Fruit fly (Drosophila melanogaster) whole organism, prepupa: ENCODE measurements around the gene CG31917.

Source experiments
- Blimp-1 ChIP-seq: fragments of 200-800 bp; sonication (Bioruptor generic); optimal IDR thresholded peaks from 3 replicates; lab custom pipeline; 2017; ENCODE audit warnings: missing biosample characterization, missing genetic modification characterization, mild to moderate bottlenecking, moderate library complexity, missing genetic modification reagents
- CG10669 ChIP-seq: fragments of 200-800 bp; sonication (Bioruptor generic); optimal IDR thresholded peaks from 3 replicates; lab custom pipeline; 2018; ENCODE audit warnings: missing biosample characterization, mild to moderate bottlenecking, missing genetic modification characterization, moderate library complexity
- CG11762 ChIP-seq: fragments of 200-800 bp; sonication (Bioruptor generic); optimal IDR thresholded peaks from 3 replicates; lab custom pipeline; 2016; ENCODE audit warnings: missing biosample characterization, missing genetic modification characterization; ENCODE audit not compliant: insufficient read depth
- CG11902 ChIP-seq: fragments of 200-800 bp; sonication (Bioruptor generic); optimal IDR thresholded peaks from 3 replicates; lab custom pipeline; 2016; ENCODE audit warnings: missing biosample characterization, missing genetic modification characterization
- CG15336 ChIP-seq: fragments of 200-800 bp; sonication (Bioruptor generic); IDR thresholded peaks from 2 replicates; pipeline ENCODE4 v1.3.6; 2022; ENCODE audit warnings: missing biosample characterization, missing genetic modification characterization
- CG1621 ChIP-seq: fragments of 200-800 bp; sonication (Bioruptor generic); optimal IDR thresholded peaks from 3 replicates; lab custom pipeline; 2018; ENCODE audit warnings: missing biosample characterization, mild to moderate bottlenecking, missing genetic modification characterization
- CG16779 ChIP-seq: fragments of 200-800 bp; sonication (Bioruptor generic); optimal IDR thresholded peaks from 3 replicates; lab custom pipeline; 2017; ENCODE audit warnings: missing biosample characterization, mild to moderate bottlenecking, missing genetic modification characterization
- CG3032 ChIP-seq: fragments of 200-800 bp; optimal IDR thresholded peaks from 2 replicates; lab custom pipeline; 2019; ENCODE audit warnings: missing biosample characterization, mild to moderate bottlenecking, missing genetic modification characterization, moderate library complexity
- CG31627 ChIP-seq: fragments of 200-800 bp; sonication (Bioruptor generic); optimal IDR thresholded peaks from 3 replicates; lab custom pipeline; 2016; ENCODE audit warnings: missing biosample characterization, missing genetic modification characterization
- CG32006 ChIP-seq: fragments of 200-800 bp; sonication (Bioruptor generic); optimal IDR thresholded peaks from 3 replicates; lab custom pipeline; 2017; ENCODE audit warnings: missing biosample characterization, mild to moderate bottlenecking, missing genetic modification characterization
- CG34406 ChIP-seq: fragments of 200-800 bp; sonication (Bioruptor generic); optimal IDR thresholded peaks from 3 replicates; lab custom pipeline; 2016; ENCODE audit warnings: missing biosample characterization, missing genetic modification characterization
- CG4318 ChIP-seq: fragments of 200-800 bp; sonication (Bioruptor generic); optimal IDR thresholded peaks from 3 replicates; lab custom pipeline; 2017; ENCODE audit warnings: missing biosample characterization, mild to moderate bottlenecking, missing genetic modification characterization
- CG6163 ChIP-seq: fragments of 200-800 bp; sonication (Bioruptor generic); IDR thresholded peaks from 3 replicates; pipeline ENCODE4 v1.3.6; 2022; ENCODE audit warnings: missing biosample characterization, missing genetic modification characterization
- CG6276 ChIP-seq: fragments of 200-800 bp; sonication (Bioruptor generic); optimal IDR thresholded peaks from 2 replicates; lab custom pipeline; 2017; ENCODE audit warnings: missing biosample characterization, mild to moderate bottlenecking, missing genetic modification characterization
- CG7368 ChIP-seq: fragments of 200-800 bp; sonication (Bioruptor generic); optimal IDR thresholded peaks from 3 replicates; lab custom pipeline; 2016; ENCODE audit warnings: missing biosample characterization, missing genetic modification characterization
- CG8119 ChIP-seq: fragments of 200-800 bp; sonication (Bioruptor generic); IDR thresholded peaks from 3 replicates; pipeline ENCODE4 v1.3.6; 2022; ENCODE audit warnings: missing biosample characterization, missing genetic modification characterization
- CG8319 ChIP-seq: fragments of 200-800 bp; sonication (Bioruptor generic); optimal IDR thresholded peaks from 3 replicates; lab custom pipeline; 2016; ENCODE audit warnings: missing biosample characterization, missing genetic modification characterization
- CG8632 ChIP-seq: fragments of 200-800 bp; sonication (Bioruptor generic); optimal IDR thresholded peaks from 3 replicates; lab custom pipeline; 2016; ENCODE audit warnings: missing biosample characterization, missing genetic modification characterization
- CG9139 ChIP-seq: fragments of 200-800 bp; sonication (Bioruptor generic); optimal IDR thresholded peaks from 3 replicates; lab custom pipeline; 2017; ENCODE audit warnings: missing biosample characterization, mild to moderate bottlenecking, missing genetic modification characterization
- Eip75B ChIP-seq: fragments of 200-800 bp; sonication (Bioruptor generic); optimal IDR thresholded peaks from 3 replicates; lab custom pipeline; 2016; ENCODE audit warnings: missing biosample characterization, missing genetic modification characterization
- Eip78C ChIP-seq: fragments of 200-800 bp; sonication (Bioruptor generic); peaks from one replicate; lab custom pipeline; 2016; ENCODE audit warnings: missing biosample characterization, missing genetic modification characterization
- Eip93F ChIP-seq: fragments of 200-800 bp; sonication (Bioruptor generic); optimal IDR thresholded peaks from 2 replicates; lab custom pipeline; 2016; ENCODE audit warnings: missing biosample characterization, mild to moderate bottlenecking, missing genetic modification characterization
- Ets21C ChIP-seq: fragments of 200-800 bp; sonication (Bioruptor generic); optimal IDR thresholded peaks from 3 replicates; lab custom pipeline; 2016; ENCODE audit warnings: missing biosample characterization, missing genetic modification characterization
- Gug ChIP-seq: fragments of 200-800 bp; sonication (Bioruptor generic); IDR thresholded peaks from 2 replicates; pipeline ENCODE4 v1.3.6; 2022; ENCODE audit warnings: missing biosample characterization, missing genetic modification characterization
- Hr38 ChIP-seq: sonication (Bioruptor generic); optimal IDR thresholded peaks from 2 replicates; lab custom pipeline; 2016; ENCODE audit warnings: missing biosample characterization, missing genetic modification characterization
- Hr4 ChIP-seq: fragments of 200-800 bp; sonication (Bioruptor generic); optimal IDR thresholded peaks from 3 replicates; lab custom pipeline; 2016; ENCODE audit warnings: missing biosample characterization, missing genetic modification characterization
- Lpt ChIP-seq: fragments of 200-800 bp; sonication (Bioruptor generic); optimal IDR thresholded peaks from 3 replicates; lab custom pipeline; 2016; ENCODE audit warnings: missing biosample characterization, missing genetic modification characterization
- OdsH ChIP-seq: fragments of 200-800 bp; sonication (Bioruptor generic); optimal IDR thresholded peaks from 3 replicates; lab custom pipeline; 2016; ENCODE audit warnings: missing biosample characterization, missing genetic modification characterization
- Smox ChIP-seq: fragments of 200-800 bp; sonication (Bioruptor generic); optimal IDR thresholded peaks from 3 replicates; lab custom pipeline; 2016; ENCODE audit warnings: missing biosample characterization, missing genetic modification characterization
- Sox102F ChIP-seq: fragments of 200-800 bp; sonication (Bioruptor generic); optimal IDR thresholded peaks from 2 replicates; lab custom pipeline; 2016; ENCODE audit warnings: missing biosample characterization, mild to moderate bottlenecking, missing genetic modification characterization
- Sox15 ChIP-seq: fragments of 200-800 bp; sonication (Bioruptor generic); optimal IDR thresholded peaks from 3 replicates; lab custom pipeline; 2016; ENCODE audit warnings: missing biosample characterization, missing genetic modification characterization
- achi ChIP-seq: fragments of 200-800 bp; sonication (Bioruptor generic); optimal IDR thresholded peaks from 3 replicates; lab custom pipeline; 2016; ENCODE audit warnings: missing biosample characterization, missing genetic modification characterization
- acj6 ChIP-seq: fragments of 200-800 bp; sonication (Bioruptor generic); optimal IDR thresholded peaks from 3 replicates; lab custom pipeline; 2016; ENCODE audit warnings: missing biosample characterization, missing genetic modification characterization
- cyc ChIP-seq: fragments of 200-800 bp; sonication (Bioruptor generic); optimal IDR thresholded peaks from 3 replicates; lab custom pipeline; 2016; ENCODE audit warnings: missing biosample characterization, missing genetic modification characterization
- dac ChIP-seq: fragments of 200-800 bp; sonication (Bioruptor generic); optimal IDR thresholded peaks from 2 replicates; lab custom pipeline; 2017; ENCODE audit warnings: missing biosample characterization, mild to moderate bottlenecking, missing genetic modification characterization
- dsx ChIP-seq: fragments of 200-800 bp; optimal IDR thresholded peaks from 3 replicates; lab custom pipeline; 2019; ENCODE audit warnings: missing biosample characterization, mild to moderate bottlenecking, missing genetic modification characterization, moderate library complexity; ENCODE audit not compliant: poor library complexity, severe bottlenecking
- eg ChIP-seq: fragments of 200-800 bp; sonication (Bioruptor generic); IDR thresholded peaks from 3 replicates; pipeline ENCODE4 v1.3.6; 2022; ENCODE audit warnings: missing biosample characterization, missing genetic modification characterization
- esn ChIP-seq: fragments of 200-800 bp; sonication (Bioruptor generic); optimal IDR thresholded peaks from 2 replicates; lab custom pipeline; 2016; ENCODE audit warnings: missing biosample characterization, mild to moderate bottlenecking, missing genetic modification characterization, moderate library complexity
- fd59A ChIP-seq: fragments of 200-800 bp; sonication (Bioruptor generic); optimal IDR thresholded peaks from 2 replicates; lab custom pipeline; 2017; ENCODE audit warnings: missing biosample characterization, mild to moderate bottlenecking, missing genetic modification characterization, missing genetic modification reagents
- fd85E ChIP-seq: fragments of 200-800 bp; sonication (Bioruptor generic); optimal IDR thresholded peaks from 3 replicates; lab custom pipeline; 2016; ENCODE audit warnings: missing biosample characterization, missing genetic modification characterization
- fkh ChIP-seq: fragments of 200-800 bp; sonication (Bioruptor generic); optimal IDR thresholded peaks from 3 replicates; lab custom pipeline; 2017; ENCODE audit warnings: missing biosample characterization, mild to moderate bottlenecking, missing genetic modification characterization, moderate library complexity
- lz ChIP-seq: fragments of 200-800 bp; sonication (Bioruptor generic); optimal IDR thresholded peaks from 3 replicates; lab custom pipeline; 2016; ENCODE audit warnings: missing biosample characterization, missing genetic modification characterization
- net ChIP-seq: fragments of 200-800 bp; sonication (Bioruptor generic); optimal IDR thresholded peaks from 3 replicates; lab custom pipeline; 2016; ENCODE audit warnings: missing biosample characterization, missing genetic modification characterization
- salr ChIP-seq, 2 experiments: fragments of 200-800 bp; sonication (Bioruptor generic); optimal IDR thresholded peaks; 3 replicates each; lab custom pipeline; 2016 to 2018; ENCODE audit warnings: missing biosample characterization in 2 of 2, missing genetic modification characterization in 2 of 2, mild to moderate bottlenecking in 1 of 2
- spab ChIP-seq: fragments of 200-800 bp; sonication (Bioruptor generic); optimal IDR thresholded peaks from 2 replicates; lab custom pipeline; 2017; ENCODE audit warnings: missing biosample characterization, mild to moderate bottlenecking, missing genetic modification characterization, missing genetic modification reagents
- svp ChIP-seq: fragments of 200-800 bp; sonication (Bioruptor generic); peaks from one replicate; lab custom pipeline; 2016; ENCODE audit warnings: missing biosample characterization, missing genetic modification characterization
- topi ChIP-seq: fragments of 200-800 bp; sonication (Bioruptor generic); optimal IDR thresholded peaks from 3 replicates; lab custom pipeline; 2016; ENCODE audit warnings: missing biosample characterization, missing genetic modification characterization
- vri ChIP-seq: fragments of 200-800 bp; sonication (Bioruptor generic); optimal IDR thresholded peaks from 3 replicates; lab custom pipeline; 2016; ENCODE audit warnings: missing biosample characterization, mild to moderate bottlenecking, missing genetic modification characterization

The CG31917 gene

DNA sequence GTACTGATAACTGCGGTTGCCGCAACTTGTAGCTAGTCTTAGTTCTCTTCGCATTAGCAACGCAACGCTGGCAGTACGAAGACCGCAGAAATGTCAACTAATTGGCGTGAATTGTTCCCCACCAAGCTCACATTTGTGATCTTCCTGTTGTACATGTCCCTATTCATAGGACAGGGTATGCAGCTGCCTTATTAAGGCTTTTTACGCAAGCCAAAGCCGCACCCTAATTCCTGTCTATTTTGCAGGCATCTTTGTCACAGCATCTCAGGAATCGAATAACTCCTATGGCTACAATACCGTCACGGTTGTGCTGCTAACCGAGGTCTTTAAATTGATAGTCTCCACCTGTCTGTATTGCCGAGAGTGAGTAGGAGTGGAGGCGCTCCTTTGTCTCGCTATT is 42.4 kb upstream of the CG31917 start, which contains the start of gene eIF3h:
Gene eIF3h (minus strand): TSS at position 101 of the 400 bp plus-strand sequence.
- TF ChIP-seq Hr4 (GFP tag; lab: Kevin White, UChicago), result no peak
- TF ChIP-seq CG9139, result no peak
- no peak for TF ChIP-seq spab (GFP tag; lab: Kevin White, UChicago)
- no peak for TF ChIP-seq CG8119
- no peak for TF ChIP-seq cyc (GFP tag; lab: Kevin White, UChicago)
- no peak for TF ChIP-seq salr (GFP tag; optimal IDR thresholded peaks at IDR 0.05; lab: Kevin White, UChicago)
- TF ChIP-seq CG8319 (GFP tag; lab: Kevin White, UChicago), result no peak
- no peak for TF ChIP-seq OdsH
- TF ChIP-seq Hr38, result no peak
- TF ChIP-seq vri, result no peak
- no peak for TF ChIP-seq Gug (GFP tag; lab: Robert Waterston, UW)
- no peak for TF ChIP-seq Lpt (GFP tag; lab: Kevin White, UChicago)
- no peak for TF ChIP-seq fkh

- TF ChIP-seq fd85E (GFP tag; lab: Kevin White, UChicago), result peak; percentile 76
- peak; percentile 75 for TF ChIP-seq spab (GFP tag; lab: Kevin White, UChicago)
- TF ChIP-seq CG16779 (tag; lab: Kevin White, UChicago), result peak; percentile 58
- TF ChIP-seq CG8119, result peak; percentile 87
- peak; percentile 82 for TF ChIP-seq Ets21C
- TF ChIP-seq Eip78C (GFP tag; lab: Kevin White, UChicago), result peak; percentile 95
- peak; percentile 51 for TF ChIP-seq CG9139
- TF ChIP-seq CG11762 (GFP tag; lab: Kevin White, UChicago), result peak; percentile 75
- peak; percentile 80 for TF ChIP-seq CG1621 (tag; lab: Kevin White, UChicago)
- peak; percentile 48 for TF ChIP-seq Blimp-1 (GFP tag; lab: Kevin White, UChicago)
- TF ChIP-seq net (GFP tag; lab: Kevin White, UChicago), result peak; percentile 90
- peak; percentile 86 for TF ChIP-seq achi (GFP tag; lab: Kevin White, UChicago)
- TF ChIP-seq svp, result peak; percentile 93
- peak; percentile 89 for TF ChIP-seq CG31627 (GFP tag; lab: Kevin White, UChicago)
- TF ChIP-seq Sox102F (GFP tag; lab: Kevin White, UChicago), result peak; percentile 86
- peak; percentile 79 for TF ChIP-seq Lpt (GFP tag; lab: Kevin White, UChicago)
- peak; percentile 92 for TF ChIP-seq esn (GFP tag; lab: Kevin White, UChicago)
- peak; percentile 80 for TF ChIP-seq dac
- TF ChIP-seq Eip75B (GFP tag; lab: Kevin White, UChicago), result peak; percentile 83
- peak; percentile 83 for TF ChIP-seq CG7368 (GFP tag; lab: Kevin White, UChicago)
- peak; percentile 84 for TF ChIP-seq Smox (GFP tag; lab: Kevin White, UChicago)
- TF ChIP-seq CG8319 (GFP tag; lab: Kevin White, UChicago), result peak; percentile 80
- peak; percentile 57 for TF ChIP-seq fd59A (GFP tag; lab: Kevin White, UChicago)
- peak; percentile 84 for TF ChIP-seq cyc (GFP tag; lab: Kevin White, UChicago)
- peak; percentile 72 for TF ChIP-seq CG11902 (GFP tag; lab: Kevin White, UChicago)
- peak; percentile 80 for TF ChIP-seq CG8632 (GFP tag; lab: Kevin White, UChicago)
- peak; percentile 79 for TF ChIP-seq CG34406 (GFP tag; lab: Kevin White, UChicago)
- peak; percentile 68 for TF ChIP-seq CG3032 (tag; lab: Kevin White, UChicago)
- TF ChIP-seq salr (GFP tag; optimal IDR thresholded peaks at IDR 0.05; lab: Kevin White, UChicago), result peak; percentile 66 to 67
- TF ChIP-seq Sox15, result peak; percentile 73
- no peak for TF ChIP-seq Eip93F (GFP tag; lab: Kevin White, UChicago)
- peak; percentile 79 for TF ChIP-seq CG10669 (GFP tag; lab: Kevin White, UChicago)
- peak; percentile 59 for TF ChIP-seq dsx (GFP tag; lab: Kevin White, UChicago)
- no peak for TF ChIP-seq CG4318
- TF ChIP-seq CG32006 (GFP tag; lab: Kevin White, UChicago), result peak; percentile 86
- peak; percentile 91 for TF ChIP-seq eg
- peak; percentile 88 for TF ChIP-seq OdsH
- TF ChIP-seq acj6 (GFP tag; lab: Kevin White, UChicago), result peak; percentile 86
- TF ChIP-seq CG6276 (GFP tag; lab: Kevin White, UChicago), result no peak
- TF ChIP-seq CG6163 (GFP tag; lab: Robert Waterston, UW), result peak; percentile 92
- peak; percentile 84 for TF ChIP-seq CG15336 (GFP tag; lab: Robert Waterston, UW)
- peak; percentile 86 for TF ChIP-seq topi (GFP tag; lab: Kevin White, UChicago)
- TF ChIP-seq fkh, result peak; percentile 83
- TF ChIP-seq Gug (GFP tag; lab: Robert Waterston, UW), result peak; percentile 61
- TF ChIP-seq lz (GFP tag; lab: Kevin White, UChicago), result peak; percentile 89
Observed at dm6 chr2L:5052367-5052914, 41.8 kb upstream of the CG31917 start, which contains the start of gene senju. senju (plus strand) TSS chr2L:5052843.
